Fruit fly (Drosophila melanogaster) whole organism, embryonic: ENCODE measurements around the gene CecA1.

Source experiments
- Blimp-1 ChIP-seq: fragments of 200-800 bp; sonication (Bioruptor generic); optimal IDR thresholded peaks from 3 replicates; lab custom pipeline; 2018; ENCODE audit warnings: missing biosample characterization, missing genetic modification characterization, mild to moderate bottlenecking, moderate library complexity, missing genetic modification reagents
- CG12155 ChIP-seq: fragments of 200-800 bp; sonication (Bioruptor generic); optimal IDR thresholded peaks from 3 replicates; lab custom pipeline; 2016; ENCODE audit warnings: missing biosample characterization, missing genetic modification characterization
- CG12391 ChIP-seq: fragments of 200-800 bp; sonication (Bioruptor generic); optimal IDR thresholded peaks from 3 replicates; lab custom pipeline; 2018; ENCODE audit warnings: missing biosample characterization, mild to moderate bottlenecking, missing genetic modification characterization, moderate library complexity
- CG13894 ChIP-seq: fragments of 200-800 bp; sonication (Bioruptor generic); optimal IDR thresholded peaks from 3 replicates; lab custom pipeline; 2018; ENCODE audit warnings: missing biosample characterization, mild to moderate bottlenecking, missing genetic modification characterization, moderate library complexity
- CG14441 ChIP-seq: fragments of 200-800 bp; sonication (Bioruptor generic); IDR thresholded peaks from 2 replicates; pipeline ENCODE4 v1.3.6; 2022; ENCODE audit warnings: missing biosample characterization, missing genetic modification characterization
- CG17568 ChIP-seq: fragments of 200-800 bp; sonication (Bioruptor generic); optimal IDR thresholded peaks from 2 replicates; lab custom pipeline; 2018; ENCODE audit warnings: missing biosample characterization, mild to moderate bottlenecking, missing genetic modification characterization, moderate library complexity
- CG17612 ChIP-seq: fragments of 200-800 bp; sonication (Bioruptor generic); IDR thresholded peaks from 2 replicates; pipeline ENCODE4 v1.3.6; 2022; ENCODE audit warnings: missing biosample characterization, missing genetic modification characterization
- CG1792 ChIP-seq: fragments of 200-800 bp; sonication (Bioruptor generic); optimal IDR thresholded peaks from 2 replicates; lab custom pipeline; 2016; ENCODE audit warnings: missing biosample characterization, missing genetic modification characterization
- CG2889 ChIP-seq: fragments of 200-800 bp; sonication (Bioruptor generic); IDR thresholded peaks from 3 replicates; pipeline ENCODE4 v1.3.6; 2022; ENCODE audit warnings: missing biosample characterization, missing genetic modification characterization
- CG32532 ChIP-seq: fragments of 200-800 bp; sonication (Bioruptor generic); IDR thresholded peaks from 2 replicates; pipeline ENCODE4 v1.3.6; 2022; ENCODE audit warnings: missing biosample characterization, missing genetic modification characterization
- CG3838 ChIP-seq: fragments of 200-800 bp; sonication (Bioruptor generic); optimal IDR thresholded peaks from 3 replicates; lab custom pipeline; 2016; ENCODE audit warnings: missing biosample characterization, missing genetic modification characterization
- CG4360 ChIP-seq: fragments of 200-800 bp; sonication (Bioruptor generic); IDR thresholded peaks from 2 replicates; pipeline ENCODE4 v1.3.6; 2022; ENCODE audit warnings: missing biosample characterization, missing genetic modification characterization
- CG7271 ChIP-seq: fragments of 200-800 bp; sonication (Bioruptor generic); optimal IDR thresholded peaks from 2 replicates; lab custom pipeline; 2018; ENCODE audit warnings: missing biosample characterization, mild to moderate bottlenecking, missing genetic modification characterization, moderate library complexity
- CG8388 ChIP-seq: fragments of 200-800 bp; sonication (Bioruptor generic); optimal IDR thresholded peaks from 2 replicates; lab custom pipeline; 2019; ENCODE audit warnings: missing biosample characterization, mild to moderate bottlenecking, missing genetic modification characterization, moderate library complexity
- CG8478 ChIP-seq: fragments of >200 bp; optimal IDR thresholded peaks from 2 replicates; lab custom pipeline; 2018
- CG8765 ChIP-seq: fragments of 200-800 bp; sonication (Bioruptor generic); IDR thresholded peaks from 2 replicates; pipeline ENCODE4 v1.3.6; 2022; ENCODE audit warnings: missing biosample characterization, missing genetic modification characterization
- CG9437 ChIP-seq: fragments of 200-800 bp; sonication (Bioruptor generic); optimal IDR thresholded peaks from 2 replicates; lab custom pipeline; 2018; ENCODE audit warnings: missing biosample characterization, mild to moderate bottlenecking, missing genetic modification characterization
- CG9727 ChIP-seq: fragments of 200-800 bp; sonication (Bioruptor generic); optimal IDR thresholded peaks from 3 replicates; lab custom pipeline; 2017; ENCODE audit warnings: missing biosample characterization, mild to moderate bottlenecking, missing genetic modification characterization
- CG9932 ChIP-seq: fragments of 200-800 bp; sonication (Bioruptor generic); IDR thresholded peaks from 2 replicates; pipeline ENCODE4 v1.3.6; 2022; ENCODE audit warnings: missing biosample characterization, missing genetic modification characterization
- CkIIα-i1 ChIP-seq: fragments of 200-800 bp; sonication (Bioruptor generic); IDR thresholded peaks from 2 replicates; pipeline ENCODE4 v1.3.6; 2022; ENCODE audit warnings: missing biosample characterization, missing genetic modification characterization
- Dfd ChIP-seq, 2 experiments: fragments of >200 bp; optimal IDR thresholded peaks; 2 replicates each; lab custom pipeline; 2017; ENCODE audit warnings: missing biosample characterization in 2 of 2, missing genetic modification characterization in 2 of 2
- Doc2 ChIP-seq: fragments of 200-800 bp; sonication (Bioruptor generic); IDR thresholded peaks from 2 replicates; pipeline ENCODE4 v1.3.6; 2022; ENCODE audit warnings: missing biosample characterization, missing genetic modification characterization
- Gug ChIP-seq: fragments of 200-800 bp; sonication (Bioruptor generic); IDR thresholded peaks from 4 replicates; pipeline ENCODE4 v1.3.6; 2022; ENCODE audit warnings: missing biosample characterization, missing genetic modification characterization
- Hr78 ChIP-seq, 2 experiments: fragments of 200-800 bp in 1 of 2; fragments of >200 bp in 1 of 2; sonication (Bioruptor generic) in 1 of 2; optimal IDR thresholded peaks; 2 replicates each; lab custom pipeline; 2017 to 2019; ENCODE audit warnings: missing biosample characterization in 2 of 2, missing genetic modification characterization in 2 of 2, mild to moderate bottlenecking in 1 of 2, moderate library complexity in 1 of 2
- Hsf ChIP-seq: fragments of 200-800 bp; sonication (Bioruptor generic); optimal IDR thresholded peaks from 3 replicates; lab custom pipeline; 2016; ENCODE audit warnings: missing biosample characterization, missing genetic modification characterization
- Lhr ChIP-seq: fragments of 200-800 bp; sonication (Bioruptor generic); optimal IDR thresholded peaks from 3 replicates; lab custom pipeline; 2017; ENCODE audit warnings: mild to moderate bottlenecking, missing biosample characterization, missing genetic modification reagents, missing genetic modification characterization
- MESR4 ChIP-seq: fragments of 200-800 bp; sonication (Bioruptor generic); optimal IDR thresholded peaks from 2 replicates; lab custom pipeline; 2018; ENCODE audit warnings: missing biosample characterization, mild to moderate bottlenecking, missing genetic modification characterization, moderate library complexity
- NC2α ChIP-seq: fragments of 200-800 bp; sonication (Bioruptor generic); optimal IDR thresholded peaks from 2 replicates; lab custom pipeline; 2016; ENCODE audit warnings: missing biosample characterization, missing genetic modification characterization
- NFAT ChIP-seq: fragments of 200-800 bp; sonication (Bioruptor generic); IDR thresholded peaks from 2 replicates; pipeline ENCODE4 v1.3.6; 2022; ENCODE audit warnings: missing biosample characterization, missing genetic modification characterization
- Oli ChIP-seq: fragments of 200-800 bp; sonication (Bioruptor generic); optimal IDR thresholded peaks from 2 replicates; lab custom pipeline; 2018; ENCODE audit warnings: missing biosample characterization, mild to moderate bottlenecking, missing genetic modification characterization, moderate library complexity
- Ptx1 ChIP-seq: fragments of 200-800 bp; sonication (Bioruptor generic); IDR thresholded peaks from 2 replicates; pipeline ENCODE4 v1.3.6; 2022; ENCODE audit warnings: missing biosample characterization, missing genetic modification characterization
- TFAM ChIP-seq: fragments of 200-800 bp; sonication (Bioruptor generic); optimal IDR thresholded peaks from 2 replicates; lab custom pipeline; 2017; ENCODE audit warnings: missing biosample characterization, missing genetic modification characterization, inconsistent platforms
- Trl ChIP-seq, 3 experiments: fragments of >200 bp in 2 of 3; fragments of 200-800 bp in 1 of 3; sonication (Bioruptor generic) in 1 of 3; optimal IDR thresholded peaks; 2 replicates in 1 of 3; 3 replicates in 2 of 3; lab custom pipeline; 2016 to 2017; ENCODE audit warnings: missing biosample characterization in 1 of 3, missing genetic modification characterization in 1 of 3
- ase ChIP-seq: fragments of 200-800 bp; sonication (Bioruptor generic); IDR thresholded peaks from 3 replicates; pipeline ENCODE4 v1.3.6; 2022; ENCODE audit warnings: missing biosample characterization, missing genetic modification characterization
- cato ChIP-seq: fragments of 200-800 bp; sonication (Bioruptor generic); optimal IDR thresholded peaks from 2 replicates; lab custom pipeline; 2016; ENCODE audit warnings: missing biosample characterization, missing genetic modification characterization, borderline replicate concordance
- caup ChIP-seq: fragments of 200-800 bp; sonication (Bioruptor generic); optimal IDR thresholded peaks from 3 replicates; lab custom pipeline; 2017; ENCODE audit warnings: missing biosample characterization, mild to moderate bottlenecking, missing genetic modification characterization, moderate library complexity; ENCODE audit not compliant: severe bottlenecking
- crc ChIP-seq: fragments of 200-800 bp; sonication (Bioruptor generic); optimal IDR thresholded peaks from 2 replicates; lab custom pipeline; 2016; ENCODE audit warnings: missing biosample characterization, missing genetic modification characterization
- fd96Cb ChIP-seq: fragments of 200-800 bp; sonication (Bioruptor generic); optimal IDR thresholded peaks from 2 replicates; lab custom pipeline; 2018; ENCODE audit warnings: missing biosample characterization, mild to moderate bottlenecking, missing genetic modification characterization, moderate library complexity
- kni ChIP-seq: fragments of 200-800 bp; sonication (Bioruptor generic); optimal IDR thresholded peaks from 3 replicates; lab custom pipeline; 2017; ENCODE audit warnings: mild to moderate bottlenecking, missing biosample characterization, missing genetic modification reagents, missing genetic modification characterization
- lola ChIP-seq, 3 experiments: fragments of >200 bp in 2 of 3; fragments of 200-800 bp in 1 of 3; sonication (Bioruptor generic) in 1 of 3; optimal IDR thresholded peaks; 2 replicates each; lab custom pipeline; 2017 to 2019; ENCODE audit warnings: missing biosample characterization in 3 of 3, missing genetic modification characterization in 3 of 3, mild to moderate bottlenecking in 1 of 3, moderate library complexity in 1 of 3
- phol ChIP-seq: fragments of 200-800 bp; sonication (Bioruptor generic); optimal IDR thresholded peaks from 3 replicates; lab custom pipeline; 2018; ENCODE audit warnings: missing biosample characterization, mild to moderate bottlenecking, missing genetic modification characterization, moderate library complexity
- sisA ChIP-seq: fragments of 200-800 bp; sonication (Bioruptor generic); IDR thresholded peaks from 2 replicates; pipeline ENCODE4 v1.3.6; 2022; ENCODE audit warnings: missing biosample characterization, missing genetic modification characterization
- tgo ChIP-seq: fragments of 200-800 bp; sonication (Bioruptor generic); IDR thresholded peaks from 3 replicates; pipeline ENCODE4 v1.3.6; 2022; ENCODE audit warnings: missing biosample characterization, missing genetic modification characterization
- twi ChIP-seq: fragments of 200-800 bp; optimal IDR thresholded peaks from 2 replicates; lab custom pipeline; 2019; ENCODE audit warnings: missing biosample characterization, mild to moderate bottlenecking, missing genetic modification characterization, moderate library complexity
- unc-4 ChIP-seq: fragments of 200-800 bp; sonication (Bioruptor generic); IDR thresholded peaks from 2 replicates; pipeline ENCODE4 v1.3.6; 2022; ENCODE audit warnings: missing biosample characterization, missing genetic modification characterization; ENCODE audit not compliant: partially characterized antibody
- wor ChIP-seq: fragments of 200-800 bp; sonication (Bioruptor generic); IDR thresholded peaks from 2 replicates; pipeline ENCODE4 v1.3.6; 2022; ENCODE audit warnings: missing biosample characterization, missing genetic modification characterization
- zfh2 ChIP-seq: fragments of 200-800 bp; sonication (Bioruptor generic); optimal IDR thresholded peaks from 2 replicates; lab custom pipeline; 2016; ENCODE audit warnings: missing biosample characterization, missing genetic modification characterization

Gene CecA1

DNA sequence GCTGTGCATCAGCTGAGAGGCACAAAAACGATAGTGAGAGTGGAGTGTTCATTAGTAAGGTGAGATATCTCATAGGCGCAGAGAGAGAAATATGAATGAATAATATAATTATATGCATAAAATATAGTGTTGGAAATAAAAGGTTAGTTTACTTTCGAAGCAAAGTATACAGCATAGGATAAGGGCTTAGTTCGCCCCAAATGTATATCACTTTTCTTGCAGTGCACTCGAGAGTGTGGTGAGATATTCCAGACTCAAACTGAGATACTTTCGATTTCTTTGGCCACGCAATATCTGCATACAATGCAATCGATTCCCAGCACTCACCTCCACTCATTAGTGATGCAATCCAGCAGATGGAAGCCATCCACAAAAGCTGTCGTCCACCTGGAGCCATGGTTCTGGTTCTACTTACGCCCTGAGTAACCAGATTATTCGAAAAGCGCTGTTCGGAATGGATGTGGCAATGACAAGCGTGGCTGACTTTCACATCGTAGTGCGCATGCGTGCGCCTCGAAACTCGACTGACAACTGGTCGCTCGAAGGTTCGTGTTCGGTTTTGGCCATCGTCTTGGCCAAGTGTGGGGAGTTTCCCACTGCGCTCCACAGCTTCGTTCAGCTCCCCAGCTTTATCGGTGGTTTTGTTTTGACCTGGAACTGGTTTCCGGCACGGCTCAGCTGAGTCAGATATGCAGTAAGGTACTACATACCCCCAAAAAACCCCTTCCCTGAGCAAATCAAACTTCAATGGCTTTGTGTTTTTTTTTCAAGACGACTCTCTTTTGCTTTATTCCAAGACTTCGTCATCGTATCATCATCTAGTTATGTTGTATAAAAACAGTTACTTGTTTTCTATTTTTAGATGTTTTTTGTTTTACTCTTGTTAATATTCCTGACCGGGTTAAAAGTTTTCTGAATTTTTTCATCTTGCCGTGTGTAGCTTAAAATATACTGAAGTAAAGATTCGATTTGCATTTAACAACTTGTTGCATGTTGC is 39.7 kb upstream of the CecA1 start, which contains the start of gene Rsod (continued):
- TF ChIP-seq CG2889: no peak
- TF ChIP-seq fd96Cb: peak; percentile 64
- no peak for TF ChIP-seq MESR4 (GFP tag; lab: Kevin White, UChicago)
- peak; percentile 28; the same call in 1 of the 2 replicates for TF ChIP-seq wor (GFP tag; lab: Robert Waterston, UW)
- TF ChIP-seq NFAT (GFP tag; lab: Robert Waterston, UW): peak; percentile 66
- peak; percentile 79 for TF ChIP-seq tgo (GFP tag; lab: Robert Waterston, UW)
- TF ChIP-seq TFAM (GFP tag; lab: Kevin White, UChicago): no peak
- peak; percentile 78 for TF ChIP-seq ase (GFP tag; lab: Robert Waterston, UW)
- no peak for TF ChIP-seq Dfd (GFP tag; optimal IDR thresholded peaks at IDR 0.05; lab: Kevin White, UChicago)
- TF ChIP-seq CG9437 (GFP tag; lab: Kevin White, UChicago): peak; percentile 15
- peak; percentile 74 for TF ChIP-seq sisA (GFP tag; lab: Robert Waterston, UW)
- no peak for TF ChIP-seq CG12155 (GFP tag; lab: Kevin White, UChicago)
- TF ChIP-seq CG14441 (GFP tag; lab: Robert Waterston, UW): peak; percentile 69
- TF ChIP-seq CG9727 (GFP tag; lab: Kevin White, UChicago): peak; percentile 37
- TF ChIP-seq NC2α (GFP tag; lab: Kevin White, UChicago): no peak
- TF ChIP-seq crc: no peak
- TF ChIP-seq zfh2: no peak
- no peak for TF ChIP-seq CG7271 (tag; lab: Kevin White, UChicago)
- no peak for TF ChIP-seq unc-4 (GFP tag; lab: Robert Waterston, UW)
- TF ChIP-seq CG17612: peak; percentile 48
- peak in 1 of 2 experiments; percentile 27 for TF ChIP-seq Hr78 (GFP tag; optimal IDR thresholded peaks at IDR 0.05; lab: Kevin White, UChicago)
- peak; percentile 31 for TF ChIP-seq CG17568
- no peak for TF ChIP-seq CG8478 (lab: Kevin White, UChicago)
- TF ChIP-seq CG32532 (GFP tag; lab: Robert Waterston, UW): peak; percentile 61; the same call in 1 of the 2 replicates
- TF ChIP-seq CG3838: no peak
- no peak; the same call in 1 of the 2 replicates for TF ChIP-seq CG9932 (GFP tag; lab: Robert Waterston, UW)
- TF ChIP-seq Doc2 (GFP tag; lab: Robert Waterston, UW): no peak
- no peak for TF ChIP-seq twi
- peak; percentile 16 for TF ChIP-seq Lhr (GFP tag; lab: Kevin White, UChicago)
- peak; percentile 13 for TF ChIP-seq cato (GFP tag; lab: Kevin White, UChicago)
- peak; percentile 11; the same call in 1 of the 2 replicates for TF ChIP-seq CG4360 (GFP tag; lab: Robert Waterston, UW)
- TF ChIP-seq CG1792 (GFP tag; lab: Kevin White, UChicago): no peak
- TF ChIP-seq Trl (optimal IDR thresholded peaks at IDR 0.05; lab: Kevin White, UChicago): peak in 1 of 2 experiments; percentile 8
- TF ChIP-seq Trl (GFP tag; optimal IDR thresholded peaks at IDR 0.05; lab: Kevin White, UChicago): no peak
- peak; percentile 47 for TF ChIP-seq Hsf (GFP tag; lab: Kevin White, UChicago)
- no peak for TF ChIP-seq CG13894 (tag; lab: Kevin White, UChicago)
- TF ChIP-seq Blimp-1 (GFP tag; lab: Kevin White, UChicago): peak; percentile 99
- TF ChIP-seq Ptx1 (GFP tag; lab: Robert Waterston, UW): peak; percentile 78
- peak; percentile 51; the same call in 2 of the 4 replicates for TF ChIP-seq Gug (GFP tag; lab: Robert Waterston, UW)
- TF ChIP-seq phol (tag; lab: Kevin White, UChicago): peak; percentile 56
- TF ChIP-seq CkIIα-i1 (GFP tag; lab: Robert Waterston, UW): no peak
- peak; percentile 31 for TF ChIP-seq kni (GFP tag; lab: Kevin White, UChicago)
- peak in 1 of 3 experiments; percentile 43 for TF ChIP-seq lola (GFP tag; optimal IDR thresholded peaks at IDR 0.05; lab: Kevin White, UChicago)
- peak; percentile 56 for TF ChIP-seq Oli (tag; lab: Kevin White, UChicago)
- no peak for TF ChIP-seq caup
- peak; percentile 67 for TF ChIP-seq CG8388 (GFP tag; lab: Kevin White, UChicago)
- TF ChIP-seq CG8765 (GFP tag; lab: Robert Waterston, UW): no peak
- TF ChIP-seq CG12391 (tag; lab: Kevin White, UChicago): peak; percentile 54
